Worm (Caenorhabditis elegans) whole organism, L4 larva: Measurements from ENCODE around the gene rep-1.

ENCODE experiments used
- D1046.2 ChIP-seq: fragments of 200-800 bp; sonication (Bioruptor generic); IDR thresholded peaks from 2 replicates; pipeline ENCODE4 v1.3.6; 2022; ENCODE audit warnings: missing genetic modification characterization, missing compliant biosample characterization
- F10B5.3 ChIP-seq: sonication (generic microtip); optimal IDR thresholded peaks from 2 replicates; lab custom pipeline; 2016; ENCODE audit warnings: mild to moderate bottlenecking, missing genetic modification characterization, missing compliant biosample characterization
- F26F4.8 ChIP-seq: fragments of 200-800 bp; sonication (Bioruptor generic); conservative IDR thresholded peaks from 2 replicates; pipeline ENCODE4 v1.3.6; 2022; ENCODE audit warnings: missing genetic modification characterization, missing compliant biosample characterization
- R02D3.7 ChIP-seq: fragments of 150-350 bp; sonication (generic microtip); optimal IDR thresholded peaks from 3 replicates; lab custom pipeline; 2014; ENCODE audit warnings: missing biosample characterization, missing genetic modification characterization
- T20F7.1 ChIP-seq: fragments of 200-800 bp; sonication (Bioruptor generic); optimal IDR thresholded peaks from 2 replicates; lab custom pipeline; 2018; ENCODE audit warnings: mild to moderate bottlenecking, missing genetic modification characterization, missing compliant biosample characterization
- Y48G9A.11 ChIP-seq: fragments of 200-800 bp; sonication (Bioruptor generic); IDR thresholded peaks from 2 replicates; pipeline ENCODE4 v1.3.6; 2022; ENCODE audit warnings: missing genetic modification reagents, missing genetic modification characterization, missing compliant biosample characterization
- Y75B8A.6 ChIP-seq: fragments of 200-800 bp; sonication (Bioruptor generic); IDR thresholded peaks from 2 replicates; pipeline ENCODE4 v1.3.6; 2022; ENCODE audit warnings: missing genetic modification reagents, missing genetic modification characterization, missing compliant biosample characterization
- aha-1 ChIP-seq: fragments of 150-350 bp; peaks from one replicate; lab custom pipeline; 2014; ENCODE audit warnings: missing biosample characterization, missing genetic modification characterization
- aly-2 ChIP-seq: sonication (generic microtip); optimal IDR thresholded peaks from 2 replicates; lab custom pipeline; 2018; ENCODE audit warnings: missing biosample characterization, missing genetic modification characterization
- arid-1 ChIP-seq: fragments of 200-800 bp; sonication (Bioruptor generic); conservative IDR thresholded peaks from 2 replicates; pipeline ENCODE4 v1.3.6; 2022; ENCODE audit warnings: missing genetic modification reagents, missing genetic modification characterization, missing compliant biosample characterization
- ceh-20 ChIP-seq: fragments of 200-800 bp; sonication (Bioruptor generic); IDR thresholded peaks from 2 replicates; pipeline ENCODE4 v1.3.6; 2022; ENCODE audit warnings: missing genetic modification reagents, missing genetic modification characterization, missing compliant biosample characterization
- ceh-44 ChIP-seq: fragments of 200-800 bp; sonication (Bioruptor generic); IDR thresholded peaks from 2 replicates; pipeline ENCODE4 v1.3.6; 2022; ENCODE audit warnings: missing genetic modification reagents, missing genetic modification characterization, missing compliant biosample characterization
- ceh-62 ChIP-seq: sonication (generic microtip); optimal IDR thresholded peaks from 2 replicates; lab custom pipeline; 2017; ENCODE audit warnings: missing biosample characterization, missing genetic modification characterization
- ceh-82 ChIP-seq: sonication (generic microtip); optimal IDR thresholded peaks from 2 replicates; lab custom pipeline; 2017; ENCODE audit warnings: missing biosample characterization, missing genetic modification characterization
- ces-1 ChIP-seq: fragments of 150-350 bp; sonication (generic microtip); optimal IDR thresholded peaks from 4 replicates; lab custom pipeline; 2014; ENCODE audit warnings: missing biosample characterization, missing genetic modification reagents, missing genetic modification characterization
- cey-2 ChIP-seq: sonication (generic microtip); optimal IDR thresholded peaks from 3 replicates; lab custom pipeline; 2017; ENCODE audit warnings: missing genetic modification characterization, mild to moderate bottlenecking, missing compliant biosample characterization, antibody characterized with exemption, borderline replicate concordance; ENCODE audit not compliant: insufficient read depth
- daf-12 ChIP-seq: fragments of 150-350 bp; optimal IDR thresholded peaks from 2 replicates; lab custom pipeline; 2014; ENCODE audit warnings: missing biosample characterization, missing genetic modification reagents, missing genetic modification characterization
- daf-19 ChIP-seq: fragments of 200-800 bp; sonication (Bioruptor generic); conservative IDR thresholded peaks from 2 replicates; pipeline ENCODE4 v1.3.6; 2022; ENCODE audit warnings: missing genetic modification characterization, missing compliant biosample characterization
- dmd-8 ChIP-seq: fragments of 200-800 bp; sonication (Bioruptor generic); IDR thresholded peaks from 2 replicates; pipeline ENCODE4 v1.3.6; 2022; ENCODE audit warnings: missing genetic modification characterization, missing compliant biosample characterization
- dmd-9 ChIP-seq: fragments of 200-800 bp; sonication (Bioruptor generic); IDR thresholded peaks from 2 replicates; pipeline ENCODE4 v1.3.6; 2022; ENCODE audit warnings: missing genetic modification reagents, missing genetic modification characterization, missing compliant biosample characterization
- dve-1 ChIP-seq: sonication (generic microtip); optimal IDR thresholded peaks from 2 replicates; lab custom pipeline; 2017; ENCODE audit warnings: antibody characterized with exemption, mild to moderate bottlenecking, missing genetic modification characterization, missing compliant biosample characterization; ENCODE audit not compliant: insufficient read depth
- egl-43 ChIP-seq: fragments of 200-800 bp; sonication (Bioruptor generic); IDR thresholded peaks from 2 replicates; pipeline ENCODE4 v1.3.6; 2022; ENCODE audit warnings: missing genetic modification reagents, missing genetic modification characterization, missing compliant biosample characterization
- hif-1 ChIP-seq, 2 experiments: sonication (generic microtip); optimal IDR thresholded peaks; 2 replicates each; lab custom pipeline; 2016 to 2017; ENCODE audit warnings: missing compliant biosample characterization in 2 of 2, missing genetic modification characterization in 2 of 2, missing genetic modification reagents in 2 of 2, missing genotype in 2 of 2, mild to moderate bottlenecking in 1 of 2
- hlh-11 ChIP-seq: fragments of 200-800 bp; sonication (Bioruptor generic); optimal IDR thresholded peaks from 2 replicates; lab custom pipeline; 2018; ENCODE audit warnings: mild to moderate bottlenecking, missing genetic modification characterization, missing compliant biosample characterization
- lim-7 ChIP-seq: fragments of 200-800 bp; sonication (Bioruptor generic); IDR thresholded peaks from 2 replicates; pipeline ENCODE4 v1.3.6; 2022; ENCODE audit warnings: missing genetic modification characterization, missing compliant biosample characterization
- lin-1 ChIP-seq: fragments of 200-800 bp; sonication (Bioruptor generic); IDR thresholded peaks from 2 replicates; pipeline ENCODE4 v1.3.6; 2022; ENCODE audit warnings: missing genetic modification reagents, missing genetic modification characterization, missing compliant biosample characterization
- lin-13 ChIP-seq: fragments of 150-350 bp; optimal IDR thresholded peaks from 2 replicates; lab custom pipeline; 2014; ENCODE audit warnings: missing biosample characterization, missing genetic modification reagents, missing genetic modification characterization
- madf-5 ChIP-seq, 2 experiments: fragments of 200-800 bp; sonication (Bioruptor generic); IDR thresholded peaks; 2 replicates each; pipeline ENCODE4 v1.3.6; 2022; ENCODE audit warnings: missing compliant biosample characterization in 2 of 2, missing genetic modification characterization in 2 of 2
- madf-9 ChIP-seq: fragments of 200-800 bp; sonication (Bioruptor generic); conservative IDR thresholded peaks from 2 replicates; pipeline ENCODE4 v1.3.6; 2022; ENCODE audit warnings: missing genetic modification reagents, missing genetic modification characterization, missing compliant biosample characterization
- mdl-1 ChIP-seq, 2 experiments: fragments of 150-350 bp in 1 of 2; sonication (generic microtip) in 1 of 2; optimal IDR thresholded peaks; 2 replicates each; lab custom pipeline; 2014 to 2017; ENCODE audit warnings: missing biosample characterization in 2 of 2, missing genetic modification characterization in 2 of 2
- mdt-29 ChIP-seq: fragments of 200-800 bp; sonication (Bioruptor generic); IDR thresholded peaks from 2 replicates; pipeline ENCODE4 v1.3.6; 2022; ENCODE audit warnings: missing genetic modification reagents, missing genetic modification characterization, missing compliant biosample characterization
- mes-2 ChIP-seq: sonication (generic microtip); optimal IDR thresholded peaks from 2 replicates; lab custom pipeline; 2016; ENCODE audit warnings: missing genotype, mild to moderate bottlenecking, missing genetic modification characterization, missing compliant biosample characterization; ENCODE audit not compliant: poor library complexity, severe bottlenecking
- mxl-3 ChIP-seq: fragments of 200-800 bp; sonication (Bioruptor generic); optimal IDR thresholded peaks from 2 replicates; lab custom pipeline; 2018; ENCODE audit warnings: mild to moderate bottlenecking, missing genetic modification characterization, missing compliant biosample characterization
- nhr-111 ChIP-seq: fragments of 200-800 bp; sonication (Bioruptor generic); optimal IDR thresholded peaks from 2 replicates; lab custom pipeline; 2018; ENCODE audit warnings: mild to moderate bottlenecking, missing genetic modification characterization, missing compliant biosample characterization
- nhr-41 ChIP-seq: fragments of 200-800 bp; sonication (Bioruptor generic); IDR thresholded peaks from 2 replicates; pipeline ENCODE4 v1.3.6; 2022; ENCODE audit warnings: missing genetic modification reagents, missing genetic modification characterization, missing compliant biosample characterization
- nhr-42 ChIP-seq: fragments of 200-800 bp; sonication (Bioruptor generic); IDR thresholded peaks from 2 replicates; pipeline ENCODE4 v1.3.6; 2022; ENCODE audit warnings: missing genetic modification characterization, missing compliant biosample characterization
- nhr-48 ChIP-seq: sonication (generic microtip); optimal IDR thresholded peaks from 2 replicates; lab custom pipeline; 2016; ENCODE audit warnings: mild to moderate bottlenecking, missing genetic modification characterization, missing compliant biosample characterization
- nhr-77 ChIP-seq: fragments of 150-350 bp; optimal IDR thresholded peaks from 2 replicates; lab custom pipeline; 2014; ENCODE audit warnings: missing biosample characterization, missing genetic modification characterization
- php-3 ChIP-seq: fragments of 200-800 bp; sonication (Bioruptor generic); IDR thresholded peaks from 2 replicates; pipeline ENCODE4 v1.3.6; 2022; ENCODE audit warnings: missing genetic modification reagents, missing genetic modification characterization, missing compliant biosample characterization
- saeg-2 ChIP-seq: fragments of 200-800 bp; sonication (Bioruptor generic); IDR thresholded peaks from 2 replicates; pipeline ENCODE4 v1.3.6; 2022; ENCODE audit warnings: missing genetic modification reagents, missing genetic modification characterization, missing compliant biosample characterization
- sdz-12 ChIP-seq: fragments of 200-800 bp; sonication (Bioruptor generic); optimal IDR thresholded peaks from 2 replicates; lab custom pipeline; 2018; ENCODE audit warnings: mild to moderate bottlenecking, missing genetic modification characterization, missing compliant biosample characterization
- snpc-1.2 ChIP-seq: fragments of 200-800 bp; sonication (Bioruptor generic); IDR thresholded peaks from 2 replicates; pipeline ENCODE4 v1.3.6; 2022; ENCODE audit warnings: missing genetic modification reagents, missing genetic modification characterization, missing compliant biosample characterization
- spr-1 ChIP-seq: sonication (generic microtip); optimal IDR thresholded peaks from 2 replicates; lab custom pipeline; 2016; ENCODE audit warnings: mild to moderate bottlenecking, missing genetic modification characterization, missing compliant biosample characterization
- spr-3 ChIP-seq: fragments of 200-800 bp; sonication (Bioruptor generic); optimal IDR thresholded peaks from 2 replicates; lab custom pipeline; 2018; ENCODE audit warnings: mild to moderate bottlenecking, missing genetic modification characterization, missing compliant biosample characterization
- tag-97 ChIP-seq: fragments of 200-800 bp; sonication (Bioruptor generic); IDR thresholded peaks from 2 replicates; pipeline ENCODE4 v1.3.6; 2022; ENCODE audit warnings: missing genetic modification characterization, missing compliant biosample characterization
- tra-1 ChIP-seq: fragments of 200-800 bp; sonication (Bioruptor generic); IDR thresholded peaks from 2 replicates; pipeline ENCODE4 v1.3.6; 2022; ENCODE audit warnings: missing genetic modification reagents, missing genetic modification characterization, missing compliant biosample characterization
- unc-39 ChIP-seq: sonication (generic microtip); optimal IDR thresholded peaks from 2 replicates; lab custom pipeline; 2017; ENCODE audit warnings: missing biosample characterization, missing genetic modification characterization
- ztf-7 ChIP-seq: fragments of 150-350 bp; optimal IDR thresholded peaks from 2 replicates; lab custom pipeline; 2014; ENCODE audit warnings: missing biosample characterization, missing genetic modification characterization

The rep-1 gene

ce11 chrIII:1601464-1602169 lies 31.5 kb downstream of the rep-1 start (continued):
- TF ChIP-seq spr-3 (GFP tag; lab: Kevin White, UChicago) (peak; percentile 62), ceh-20 (GFP tag; lab: Robert Waterston, UW) (peak; percentile 75), nhr-77 (tag; lab: Kevin White, UChicago) (no peak), lim-7 (peak; percentile 93), ceh-62 (tag; lab: Kevin White, UChicago) (no peak), ces-1 (GFP tag; lab: Kevin White, UChicago) (no peak), D1046.2 (GFP tag; lab: Robert Waterston, UW) (peak; percentile 78), sdz-12 (GFP tag; lab: Kevin White, UChicago) (peak; percentile 84), arid-1 (GFP tag; lab: Robert Waterston, UW) (peak; percentile 78), snpc-1.2 (GFP tag; lab: Robert Waterston, UW) (peak; percentile 45; the same call in 1 of the 2 replicates), mes-2 (tag; lab: Kevin White, UChicago) (peak; percentile 85), unc-39 (tag; lab: Kevin White, UChicago) (no peak), daf-12 (tag; lab: Kevin White, UChicago) (no peak), spr-1 (tag; lab: Kevin White, UChicago) (peak; percentile 45), egl-43 (GFP tag; lab: Robert Waterston, UW) (peak; percentile 94), php-3 (peak; percentile 67), mdl-1 (tag; optimal IDR thresholded peaks at IDR 0.05; lab: Kevin White, UChicago) (no peak), hlh-11 (tag; lab: Kevin White, UChicago) (peak; percentile 48), aly-2 (tag; lab: Kevin White, UChicago) (no peak), nhr-111 (GFP tag; lab: Kevin White, UChicago) (peak; percentile 60), F26F4.8 (GFP tag; lab: Robert Waterston, UW) (peak; percentile 94), ceh-82 (no peak), madf-9 (GFP tag; lab: Robert Waterston, UW) (peak; percentile 85), F10B5.3 (tag; lab: Kevin White, UChicago) (peak; percentile 50), saeg-2 (GFP tag; lab: Robert Waterston, UW) (no peak), dmd-8 (GFP tag; lab: Robert Waterston, UW) (peak; percentile 95), R02D3.7 (tag; lab: Kevin White, UChicago) (no peak), Y75B8A.6 (GFP tag; lab: Robert Waterston, UW) (peak; percentile 91), nhr-41 (GFP tag; lab: Robert Waterston, UW) (peak; percentile 61), mxl-3 (peak; percentile 48), madf-5 (GFP tag; IDR thresholded peaks at IDR 0.05; lab: Robert Waterston, UW) (peak; percentile 88 to 94), ztf-7 (tag; lab: Kevin White, UChicago) (no peak), hif-1 (tag; optimal IDR thresholded peaks at IDR 0.05; lab: Kevin White, UChicago) (peak in 1 of 2 experiments; percentile 33), mdt-29 (GFP tag; lab: Robert Waterston, UW) (peak; percentile 85), tra-1 (GFP tag; lab: Robert Waterston, UW) (peak; percentile 90), T20F7.1 (GFP tag; lab: Kevin White, UChicago) (peak; percentile 35), dve-1 (tag; lab: Kevin White, UChicago) (no peak), cey-2 (no peak), aha-1 (tag; lab: Kevin White, UChicago) (peak; percentile 92), nhr-42 (peak; percentile 82), tag-97 (GFP tag; lab: Robert Waterston, UW) (no peak), ceh-44 (GFP tag; lab: Robert Waterston, UW) (peak; percentile 79; the same call in 1 of the 2 replicates), Y48G9A.11 (GFP tag; lab: Robert Waterston, UW) (peak; percentile 88), daf-19 (GFP tag; lab: Robert Waterston, UW) (peak; percentile 74; the same call in 1 of the 2 replicates), nhr-48 (tag; lab: Kevin White, UChicago) (peak; percentile 21), lin-13 (GFP tag; lab: Kevin White, UChicago) (peak; percentile 86), lin-1 (GFP tag; lab: Robert Waterston, UW) (0 out of 2 replicates have a peak, but pooled peaks have one; percentile 66), dmd-9 (peak; percentile 71; the same call in 1 of the 2 replicates)
